Fruit fly (Drosophila melanogaster): Measurements from ENCODE around the gene Cf2.
A peak's percentile ranks its signal among the peaks of the same experiment; 100 is the strongest.

The Cf2 gene

dm6 chr2L:4891914-4892469 lies 9.1 kb upstream of the Cf2 start, which contains the start of gene CG3036 (continued):
- TF ChIP-seq CG2712 (tag; optimal IDR thresholded peaks at IDR 0.05) (peak; percentile 58), Mad (GFP tag; optimal IDR thresholded peaks at IDR 0.05) (peak; percentile 18), Stat92E (GFP tag; optimal IDR thresholded peaks at IDR 0.05) (peak in 1 of 3 experiments; percentile 81), CG9727 (GFP tag; optimal IDR thresholded peaks at IDR 0.05) (peak; percentile 48), fd64A (GFP tag; optimal IDR thresholded peaks at IDR 0.05) (peak; percentile 57), fd102C (GFP tag; optimal IDR thresholded peaks at IDR 0.05) (peak; percentile 55), da (GFP tag; optimal IDR thresholded peaks at IDR 0.05) (peak; percentile 14), trem (tag; optimal IDR thresholded peaks at IDR 0.05) (peak; percentile 18), CG15601 (tag; optimal IDR thresholded peaks at IDR 0.05) (peak; percentile 70), gro (GFP tag; optimal IDR thresholded peaks at IDR 0.05) (peak; percentile 68), pb (GFP tag; optimal IDR thresholded peaks at IDR 0.05) (peak; percentile 50), CG15696 (tag; optimal IDR thresholded peaks at IDR 0.05) (peak; percentile 3), CG34224 (GFP tag; IDR thresholded peaks at IDR 0.05; ENCODE audit: partially characterized antibody) (peak; percentile 57; the same call in 2 of the 3 replicates), Rx (GFP tag; IDR thresholded peaks at IDR 0.05) (no peak), Myb (GFP tag; optimal IDR thresholded peaks at IDR 0.05) (peak; percentile 6), nau (GFP tag; optimal IDR thresholded peaks at IDR 0.05) (peak; percentile 81), MESR4 (GFP tag; optimal IDR thresholded peaks at IDR 0.05) (peak; percentile 27), pan (optimal IDR thresholded peaks at IDR 0.05) (no peak), pan (GFP tag; optimal IDR thresholded peaks at IDR 0.05 in 1 of 2, IDR thresholded peaks at IDR 0.05 in 1 of 2) (peak in 1 of 2 experiments; percentile 44), Eip74EF (GFP tag; optimal IDR thresholded peaks at IDR 0.05) (peak in 1 of 2 experiments; percentile 24), Ets97D (GFP tag; optimal IDR thresholded peaks at IDR 0.05) (no peak), CG15479 (GFP tag; optimal IDR thresholded peaks at IDR 0.05) (peak; percentile 70), Mes4 (GFP tag; optimal IDR thresholded peaks at IDR 0.05) (peak; percentile 37), CG12155 (GFP tag; optimal IDR thresholded peaks at IDR 0.05) (peak; percentile 76), run (tag; optimal IDR thresholded peaks at IDR 0.05) (no peak), crol (GFP tag; IDR thresholded peaks at IDR 0.05) (peak; percentile 40; the same call in 1 of the 2 replicates), Antp (GFP tag; optimal IDR thresholded peaks at IDR 0.05) (peak; percentile 29), CG6854 (GFP tag; optimal IDR thresholded peaks at IDR 0.05) (no peak), Fer2 (tag; optimal IDR thresholded peaks at IDR 0.05) (no peak), repo (GFP tag; optimal IDR thresholded peaks at IDR 0.05) (peak; percentile 27), org-1 (GFP tag; optimal IDR thresholded peaks at IDR 0.05) (peak; percentile 12), CG13624 (GFP tag; optimal IDR thresholded peaks at IDR 0.05) (peak; percentile 34), lab (GFP tag; optimal IDR thresholded peaks at IDR 0.05) (peak; percentile 64), Meics (GFP tag; optimal IDR thresholded peaks at IDR 0.05) (peak; percentile 22), CrebB (tag; optimal IDR thresholded peaks at IDR 0.05) (peak; percentile 51), HLHmδ (GFP tag; optimal IDR thresholded peaks at IDR 0.05) (peak; percentile 58), ems (GFP tag; optimal IDR thresholded peaks at IDR 0.05) (peak; percentile 4)

dm6 chr2L:4889451-4890045 lies 6.6 kb upstream of the Cf2 start, which contains the start of gene CG15625:
CG15625 (plus strand) TSS chr2L:4889995.
- no peak for TF ChIP-seq esg (GFP tag; conservative IDR thresholded peaks at IDR 0.05)
- TF ChIP-seq sd (tag; optimal IDR thresholded peaks at IDR 0.05): no peak
- TF ChIP-seq sna (GFP tag; IDR thresholded peaks at IDR 0.05; ENCODE audit: partially characterized antibody): no peak
- TF ChIP-seq tll (GFP tag; optimal IDR thresholded peaks at IDR 0.05): peak in 1 of 2 experiments; percentile 42
- TF ChIP-seq CG8290 (GFP tag; optimal IDR thresholded peaks at IDR 0.05): no peak
- TF ChIP-seq CG8290 (tag; optimal IDR thresholded peaks at IDR 0.05): no peak
- no peak for TF ChIP-seq CG12744 (GFP tag; optimal IDR thresholded peaks at IDR 0.05)
- no peak for TF ChIP-seq CG3281 (GFP tag; optimal IDR thresholded peaks at IDR 0.05)
- peak; percentile 52 for TF ChIP-seq zen (tag; optimal IDR thresholded peaks at IDR 0.05)
- TF ChIP-seq CG12104 (GFP tag; optimal IDR thresholded peaks at IDR 0.05): no peak
- TF ChIP-seq jing (GFP tag; optimal IDR thresholded peaks at IDR 0.05): no peak
- TF ChIP-seq gem (tag; optimal IDR thresholded peaks at IDR 0.05): no peak
- no peak for TF ChIP-seq pnt (GFP tag; optimal IDR thresholded peaks at IDR 0.05)
- TF ChIP-seq zfh2 (GFP tag; optimal IDR thresholded peaks at IDR 0.05): no peak
